Worm (Caenorhabditis elegans): Measurements from ENCODE around the gene pqn-29.

ce11 chrIII:4668073-4668472 is 21.9 kb upstream of the pqn-29 start:
- TF ChIP-seq ama-1 (optimal IDR thresholded peaks at IDR 0.05) (no peak), hnd-1 (tag; optimal IDR thresholded peaks at IDR 0.05) (no peak), B0310.2 (tag; optimal IDR thresholded peaks at IDR 0.05) (no peak), tbx-37 (GFP tag; conservative IDR thresholded peaks at IDR 0.05) (no peak), pes-1 (GFP tag; IDR thresholded peaks at IDR 0.05) (no peak), tra-4 (tag; optimal IDR thresholded peaks at IDR 0.05) (no peak), tbx-11 (GFP tag; IDR thresholded peaks at IDR 0.05) (no peak), sea-1 (GFP tag; conservative IDR thresholded peaks at IDR 0.05) (no peak), ceh-36 (tag; optimal IDR thresholded peaks at IDR 0.05) (no peak), aly-1 (tag; optimal IDR thresholded peaks at IDR 0.05) (no peak), scrt-1 (GFP tag; IDR thresholded peaks at IDR 0.05) (no peak), ets-7 (tag; optimal IDR thresholded peaks at IDR 0.05) (no peak), hmbx-1 (tag; optimal IDR thresholded peaks at IDR 0.05) (no peak), flt-1 (GFP tag; IDR thresholded peaks at IDR 0.05) (no peak)

Measured in whole organism, early embryonic.